Fruit fly (Drosophila melanogaster) whole organism, pupa: ENCODE results near the gene nonA.
A peak's percentile ranks its signal among the peaks of the same experiment; 100 is the strongest.

Experiments
- CG10348 ChIP-seq: fragments of 200-800 bp; sonication (Bioruptor generic); IDR thresholded peaks from 2 replicates; pipeline ENCODE4 v1.3.6; 2022; ENCODE audit warnings: missing biosample characterization, missing genetic modification characterization
- CG13204 ChIP-seq: fragments of 200-800 bp; sonication (Bioruptor generic); optimal IDR thresholded peaks from 2 replicates; lab custom pipeline; 2018; ENCODE audit warnings: missing biosample characterization, mild to moderate bottlenecking, missing genetic modification characterization, moderate library complexity
- CG14655 ChIP-seq: fragments of 200-800 bp; sonication (Bioruptor generic); optimal IDR thresholded peaks from 3 replicates; lab custom pipeline; 2017; ENCODE audit warnings: mild to moderate bottlenecking, missing biosample characterization, missing genetic modification reagents, missing genetic modification characterization
- CG15710 ChIP-seq: fragments of 200-800 bp; sonication (Bioruptor generic); optimal IDR thresholded peaks from 2 replicates; lab custom pipeline; 2018; ENCODE audit warnings: missing biosample characterization, mild to moderate bottlenecking, missing genetic modification characterization, moderate library complexity
- CG17806 ChIP-seq: fragments of 200-800 bp; sonication (Bioruptor generic); optimal IDR thresholded peaks from 2 replicates; lab custom pipeline; 2018; ENCODE audit warnings: missing biosample characterization, mild to moderate bottlenecking, missing genetic modification characterization, moderate library complexity
- CG34367 ChIP-seq: fragments of 200-800 bp; sonication (Bioruptor generic); optimal IDR thresholded peaks from 2 replicates; lab custom pipeline; 2018; ENCODE audit warnings: missing biosample characterization, mild to moderate bottlenecking, missing genetic modification characterization
- CG4496 ChIP-seq: fragments of 200-800 bp; sonication (Bioruptor generic); IDR thresholded peaks from 3 replicates; pipeline ENCODE4 v1.3.6; 2022; ENCODE audit warnings: missing biosample characterization, missing genetic modification characterization
- CG8159 ChIP-seq: fragments of 200-800 bp; sonication (Bioruptor generic); optimal IDR thresholded peaks from 3 replicates; lab custom pipeline; 2018; ENCODE audit warnings: missing biosample characterization, mild to moderate bottlenecking, missing genetic modification characterization, moderate library complexity
- EcR ChIP-seq: fragments of 200-800 bp; sonication (Bioruptor generic); optimal IDR thresholded peaks from 3 replicates; lab custom pipeline; 2019; ENCODE audit warnings: missing biosample characterization, missing genetic modification characterization, mild to moderate bottlenecking, moderate library complexity, missing genetic modification reagents
- Ets98B ChIP-seq: fragments of 200-800 bp; sonication (Bioruptor generic); IDR thresholded peaks from 2 replicates; pipeline ENCODE4 v1.3.6; 2022; ENCODE audit warnings: missing biosample characterization, missing genetic modification characterization
- Pif1A ChIP-seq: fragments of 200-800 bp; sonication (Bioruptor generic); optimal IDR thresholded peaks from 3 replicates; lab custom pipeline; 2016; ENCODE audit warnings: missing biosample characterization, missing genetic modification characterization
- Pif1B ChIP-seq: fragments of 200-800 bp; sonication (Bioruptor generic); optimal IDR thresholded peaks from 3 replicates; lab custom pipeline; 2016; ENCODE audit warnings: missing biosample characterization, missing genetic modification characterization
- Snoo ChIP-seq: fragments of 200-800 bp; sonication (Bioruptor generic); optimal IDR thresholded peaks from 3 replicates; lab custom pipeline; 2017; ENCODE audit warnings: missing biosample characterization, mild to moderate bottlenecking, missing genetic modification characterization, inconsistent platforms
- rn ChIP-seq: fragments of 200-800 bp; sonication (Bioruptor generic); IDR thresholded peaks from 2 replicates; pipeline ENCODE4 v1.3.6; 2022; ENCODE audit warnings: missing biosample characterization, missing genetic modification characterization

DNA sequence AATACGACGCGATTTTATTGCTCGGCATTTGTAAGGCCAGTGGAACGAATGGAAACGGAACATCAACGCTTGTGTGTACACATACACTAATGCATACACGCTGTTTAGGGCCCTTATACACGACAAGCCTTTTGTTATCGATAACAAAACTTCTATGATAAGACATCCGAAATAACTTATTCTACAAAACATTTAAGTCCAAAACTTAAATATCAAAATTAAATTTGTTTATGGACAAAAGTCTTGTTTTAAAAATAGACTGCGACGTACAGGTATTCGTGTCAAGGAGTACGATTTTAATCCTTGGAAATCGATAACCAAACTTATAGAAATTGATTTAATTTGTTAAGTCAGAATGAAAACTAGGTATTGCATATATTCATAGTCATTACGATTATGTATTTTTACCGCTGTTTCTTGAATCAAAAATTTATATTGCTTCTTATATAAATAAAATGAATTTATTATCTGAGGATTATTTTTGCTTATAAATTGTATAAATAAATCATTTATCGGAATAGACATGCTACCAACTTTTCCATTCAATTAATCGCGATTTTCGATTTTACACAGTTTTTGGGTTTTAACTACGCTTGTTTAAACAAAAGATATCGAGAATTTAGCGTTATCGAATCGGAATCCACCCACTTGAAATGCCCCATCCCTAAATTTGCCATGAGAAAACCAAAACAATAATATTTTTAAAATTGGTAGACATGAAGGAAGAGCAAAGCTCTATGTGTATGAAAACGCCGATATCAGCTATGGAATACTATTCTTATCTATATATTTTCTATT is 48.1 kb upstream of the nonA start, which contains the start of the genes CG9915 and SWIP:
- no peak for TF ChIP-seq Snoo
- no peak for TF ChIP-seq Ets98B
- TF ChIP-seq EcR = no peak
- TF ChIP-seq Pif1B (GFP tag; lab: Kevin White, UChicago) = no peak
- no peak for TF ChIP-seq CG34367 (tag; lab: Kevin White, UChicago)
- no peak for TF ChIP-seq CG13204 (GFP tag; lab: Kevin White, UChicago)
- no peak for TF ChIP-seq CG17806 (tag; lab: Kevin White, UChicago)
- TF ChIP-seq CG14655 (GFP tag; lab: Kevin White, UChicago) = no peak
- TF ChIP-seq CG8159 = no peak
- no peak for TF ChIP-seq CG10348 (GFP tag; lab: Robert Waterston, UW)
- TF ChIP-seq Pif1A (GFP tag; lab: Kevin White, UChicago) = no peak
- TF ChIP-seq CG4496 (GFP tag; lab: Robert Waterston, UW) = 0 out of 3 replicates have a peak, but pooled peaks have one; percentile 18
- peak; percentile 3 for TF ChIP-seq CG15710
- no peak for TF ChIP-seq rn (GFP tag; lab: Robert Waterston, UW)
